Worm (Caenorhabditis elegans) whole organism, young adult: ENCODE measurements around the gene lurp-1.

Experiments used
- B0035.1 ChIP-seq: sonication (generic microtip); optimal IDR thresholded peaks from 2 replicates; lab custom pipeline; 2016; ENCODE audit warnings: missing genetic modification characterization, mild to moderate bottlenecking, missing compliant biosample characterization, missing genotype, missing genetic modification reagents
- B0261.1 ChIP-seq: sonication (generic microtip); optimal IDR thresholded peaks from 2 replicates; lab custom pipeline; 2016; ENCODE audit warnings: mild to moderate bottlenecking, missing genetic modification characterization, moderate library complexity, missing compliant biosample characterization
- B0336.3 ChIP-seq: fragments of 200-800 bp; sonication (Bioruptor generic); IDR thresholded peaks from 2 replicates; pipeline ENCODE4 v1.3.6; 2022; ENCODE audit warnings: missing genetic modification characterization, missing compliant biosample characterization
- D2030.7 ChIP-seq: fragments of 200-800 bp; sonication (Bioruptor generic); IDR thresholded peaks from 2 replicates; pipeline ENCODE4 v1.3.6; 2022; ENCODE audit warnings: missing genetic modification reagents, missing genetic modification characterization, missing compliant biosample characterization
- F33H1.4 ChIP-seq: fragments of 200-800 bp; sonication (Bioruptor generic); IDR thresholded peaks from 2 replicates; pipeline ENCODE4 v1.3.6; 2022; ENCODE audit warnings: missing genetic modification reagents, missing genetic modification characterization, missing compliant biosample characterization
- T07F8.4 ChIP-seq: sonication (generic microtip); optimal IDR thresholded peaks from 2 replicates; lab custom pipeline; 2016; ENCODE audit warnings: mild to moderate bottlenecking, missing genetic modification characterization, moderate library complexity, missing compliant biosample characterization
- T26A5.8 ChIP-seq: sonication (generic microtip); optimal IDR thresholded peaks from 2 replicates; lab custom pipeline; 2016; ENCODE audit warnings: missing genetic modification characterization, missing compliant biosample characterization
- Y95B8A.8 ChIP-seq: fragments of 200-800 bp; sonication (Bioruptor generic); IDR thresholded peaks from 2 replicates; pipeline ENCODE4 v1.3.6; 2022; ENCODE audit warnings: missing genetic modification reagents, missing genetic modification characterization, missing compliant biosample characterization
- ama-1 ChIP-seq, 3 experiments: fragments of 150-350 bp in 1 of 3; sonication (generic microtip) in 2 of 3; optimal IDR thresholded peaks; 2 replicates each; lab custom pipeline; 2014 to 2018; ENCODE audit warnings: missing biosample characterization in 2 of 3, missing genetic modification characterization in 2 of 3, missing genetic modification reagents in 2 of 3
- atf-7 ChIP-seq: sonication (generic microtip); optimal IDR thresholded peaks from 2 replicates; lab custom pipeline; 2017; ENCODE audit warnings: mild to moderate bottlenecking, missing genetic modification characterization, missing compliant biosample characterization
- cebp-1 ChIP-seq, 2 experiments: fragments of 200-800 bp in 1 of 2; sonication (Bioruptor generic) in 1 of 2; sonication (generic microtip) in 1 of 2; IDR thresholded peaks in 1 of 2; optimal IDR thresholded peaks in 1 of 2; 2 replicates each; pipeline versions ENCODE4 v1.3.6 to Lab custom; 2017 to 2022; ENCODE audit warnings: missing compliant biosample characterization in 2 of 2, missing genetic modification characterization in 2 of 2, mild to moderate bottlenecking in 1 of 2, missing genetic modification reagents in 1 of 2, moderate library complexity in 1 of 2
- ceh-58 ChIP-seq: fragments of 200-800 bp; sonication (Bioruptor generic); IDR thresholded peaks from 2 replicates; pipeline ENCODE4 v1.3.6; 2022; ENCODE audit warnings: missing genetic modification characterization, missing compliant biosample characterization
- dpff-1 ChIP-seq: sonication (generic microtip); optimal IDR thresholded peaks from 2 replicates; lab custom pipeline; 2017; ENCODE audit warnings: mild to moderate bottlenecking, missing genetic modification characterization, missing compliant biosample characterization
- dpl-1 ChIP-seq: fragments of 150-350 bp; optimal IDR thresholded peaks from 2 replicates; lab custom pipeline; 2014; ENCODE audit warnings: missing biosample characterization, missing genetic modification reagents, missing genetic modification characterization
- ekl-4 ChIP-seq: fragments of 200-800 bp; sonication (Bioruptor generic); IDR thresholded peaks from 2 replicates; pipeline ENCODE4 v1.3.6; 2022; ENCODE audit warnings: missing genetic modification reagents, missing genetic modification characterization, missing compliant biosample characterization
- him-1 ChIP-seq: sonication (generic microtip); optimal IDR thresholded peaks from 2 replicates; lab custom pipeline; 2016; ENCODE audit warnings: missing genotype, missing genetic modification reagents, missing genetic modification characterization, missing compliant biosample characterization
- hmg-1.2 ChIP-seq: fragments of 200-800 bp; sonication (Bioruptor generic); IDR thresholded peaks from 2 replicates; pipeline ENCODE4 v1.3.6; 2022; ENCODE audit warnings: missing genetic modification reagents, missing genetic modification characterization, missing compliant biosample characterization
- hrde-1 ChIP-seq: sonication (generic microtip); optimal IDR thresholded peaks from 2 replicates; lab custom pipeline; 2016; ENCODE audit warnings: missing genetic modification characterization, mild to moderate bottlenecking, missing compliant biosample characterization, moderate library complexity, missing genotype, missing genetic modification reagents, borderline replicate concordance
- let-526 ChIP-seq: fragments of 200-800 bp; sonication (Bioruptor generic); IDR thresholded peaks from 2 replicates; pipeline ENCODE4 v1.3.6; 2022; ENCODE audit warnings: missing genetic modification reagents, missing genetic modification characterization, missing compliant biosample characterization
- lin-26 ChIP-seq: fragments of 200-800 bp; sonication (Bioruptor generic); IDR thresholded peaks from 2 replicates; pipeline ENCODE4 v1.3.6; 2022; ENCODE audit warnings: missing genetic modification reagents, missing genetic modification characterization, missing compliant biosample characterization
- lin-54 ChIP-seq: fragments of 200-800 bp; sonication (Bioruptor generic); optimal IDR thresholded peaks from 2 replicates; lab custom pipeline; 2018; ENCODE audit warnings: mild to moderate bottlenecking, missing genetic modification characterization, missing compliant biosample characterization
- lir-1 ChIP-seq: fragments of 200-800 bp; sonication (Bioruptor generic); conservative IDR thresholded peaks from 2 replicates; pipeline ENCODE4 v1.3.6; 2022; ENCODE audit warnings: missing genetic modification reagents, missing genetic modification characterization, missing compliant biosample characterization
- lsl-1 ChIP-seq: fragments of 200-800 bp; sonication (Bioruptor generic); optimal IDR thresholded peaks from 2 replicates; lab custom pipeline; 2018; ENCODE audit warnings: mild to moderate bottlenecking, missing genetic modification characterization, moderate library complexity, missing compliant biosample characterization
- madf-10 ChIP-seq: sonication (generic microtip); optimal IDR thresholded peaks from 2 replicates; lab custom pipeline; 2016; ENCODE audit warnings: mild to moderate bottlenecking, missing genetic modification characterization, missing compliant biosample characterization
- madf-3 ChIP-seq: fragments of 200-800 bp; sonication (Bioruptor generic); IDR thresholded peaks from 2 replicates; pipeline ENCODE4 v1.3.6; 2022; ENCODE audit warnings: missing genetic modification reagents, missing genetic modification characterization, missing compliant biosample characterization
- madf-6 ChIP-seq: fragments of 200-800 bp; sonication (Bioruptor generic); IDR thresholded peaks from 2 replicates; pipeline ENCODE4 v1.3.6; 2022; ENCODE audit warnings: missing genetic modification reagents, missing genetic modification characterization, missing compliant biosample characterization
- madf-8 ChIP-seq: fragments of 200-800 bp; sonication (Bioruptor generic); conservative IDR thresholded peaks from 2 replicates; pipeline ENCODE4 v1.3.6; 2022; ENCODE audit warnings: missing genetic modification reagents, missing genetic modification characterization, missing compliant biosample characterization
- mes-4 ChIP-seq: sonication (generic microtip); optimal IDR thresholded peaks from 2 replicates; lab custom pipeline; 2016; ENCODE audit warnings: missing genotype, missing genetic modification characterization, missing compliant biosample characterization
- mxl-1 ChIP-seq: sonication (generic microtip); optimal IDR thresholded peaks from 2 replicates; lab custom pipeline; 2016; ENCODE audit warnings: missing genetic modification characterization, missing compliant biosample characterization
- nfya-2 ChIP-seq: fragments of 200-800 bp; sonication (Bioruptor generic); IDR thresholded peaks from 2 replicates; pipeline ENCODE4 v1.3.6; 2022; ENCODE audit warnings: missing genetic modification reagents, missing genetic modification characterization, missing compliant biosample characterization
- nfyb-1 ChIP-seq: fragments of 200-800 bp; sonication (Bioruptor generic); IDR thresholded peaks from 2 replicates; pipeline ENCODE4 v1.3.6; 2022; ENCODE audit warnings: missing genetic modification reagents, missing genetic modification characterization, missing compliant biosample characterization
- pbrm-1 ChIP-seq: fragments of 200-800 bp; sonication (Bioruptor generic); IDR thresholded peaks from 2 replicates; pipeline ENCODE4 v1.3.6; 2022; ENCODE audit warnings: missing genetic modification reagents, missing genetic modification characterization, missing compliant biosample characterization
- rec-8 ChIP-seq, 2 experiments: sonication (generic microtip); optimal IDR thresholded peaks; 2 replicates each; lab custom pipeline; 2016; ENCODE audit warnings: mild to moderate bottlenecking in 2 of 2, missing genetic modification characterization in 2 of 2, missing genetic modification reagents in 2 of 2, missing genotype in 2 of 2, missing biosample characterization in 1 of 2, missing compliant biosample characterization in 1 of 2, moderate library complexity in 1 of 2
- snpc-3.4 ChIP-seq: sonication (generic microtip); optimal IDR thresholded peaks from 2 replicates; lab custom pipeline; 2017; ENCODE audit warnings: missing genetic modification characterization, mild to moderate bottlenecking, missing compliant biosample characterization, antibody characterized with exemption, moderate library complexity, missing genotype, missing genetic modification reagents
- snpc-4 ChIP-seq, 5 experiments: fragments of 150-350 bp in 1 of 5; sonication (generic microtip) in 4 of 5; optimal IDR thresholded peaks; 2 replicates each; lab custom pipeline; 2014 to 2018; ENCODE audit warnings: missing genetic modification characterization in 5 of 5, missing biosample characterization in 3 of 5, antibody characterized with exemption in 2 of 5, mild to moderate bottlenecking in 2 of 5, missing compliant biosample characterization in 2 of 5, missing genotype in 2 of 5, moderate library complexity in 2 of 5, missing genetic modification reagents in 1 of 5
- tbx-9 ChIP-seq: sonication (generic microtip); optimal IDR thresholded peaks from 2 replicates; lab custom pipeline; 2016; ENCODE audit warnings: borderline replicate concordance, missing genetic modification characterization, inconsistent platforms, missing compliant biosample characterization
- zfh-2 ChIP-seq: fragments of 200-800 bp; sonication (Bioruptor generic); conservative IDR thresholded peaks from 2 replicates; pipeline ENCODE4 v1.3.6; 2022; ENCODE audit warnings: missing genetic modification reagents, missing genetic modification characterization, missing compliant biosample characterization
- ztf-22 ChIP-seq: fragments of 200-800 bp; sonication (Bioruptor generic); optimal IDR thresholded peaks from 2 replicates; lab custom pipeline; 2018; ENCODE audit warnings: mild to moderate bottlenecking, missing genetic modification characterization, moderate library complexity, missing compliant biosample characterization
- ztf-25 ChIP-seq: fragments of 200-800 bp; sonication (Bioruptor generic); IDR thresholded peaks from 2 replicates; pipeline ENCODE4 v1.3.6; 2022; ENCODE audit warnings: missing genetic modification reagents, missing genetic modification characterization, missing compliant biosample characterization
- ztf-28 ChIP-seq: fragments of 200-800 bp; sonication (Bioruptor generic); IDR thresholded peaks from 2 replicates; pipeline ENCODE4 v1.3.6; 2022; ENCODE audit warnings: missing genetic modification reagents, missing genetic modification characterization, missing compliant biosample characterization

lurp-1 gene

DNA sequence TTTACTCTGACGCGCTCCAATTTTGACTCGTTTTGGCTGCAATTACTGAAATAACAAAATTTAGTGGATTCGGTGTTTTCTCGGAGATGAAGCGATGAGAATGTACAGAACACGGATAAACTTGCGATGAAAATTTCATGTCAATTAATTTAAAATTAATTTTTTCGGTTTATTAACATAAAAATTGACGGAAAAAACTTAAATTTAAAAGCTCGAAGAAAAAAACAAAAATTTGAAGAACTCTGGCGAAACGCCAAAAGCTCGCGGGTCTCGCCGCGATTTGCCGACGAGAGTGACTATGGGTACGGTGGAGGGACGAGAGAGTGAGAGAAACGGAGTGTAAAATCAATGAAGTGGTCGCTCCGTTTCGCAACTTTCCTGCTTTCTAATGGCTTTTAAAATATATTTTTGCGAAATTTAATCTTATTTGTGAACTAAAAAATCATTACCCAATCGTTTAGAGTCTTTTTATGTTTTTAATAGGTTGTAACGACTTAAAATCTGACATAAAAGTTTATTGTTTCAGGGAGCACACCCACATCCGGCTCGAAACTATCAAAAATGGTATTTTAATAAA lies 12.0 kb upstream of the lurp-1 start, which contains the start of the genes gmps-1 and cap-2 (continued):
- peak; percentile 26 for TF ChIP-seq B0261.1

DNA sequence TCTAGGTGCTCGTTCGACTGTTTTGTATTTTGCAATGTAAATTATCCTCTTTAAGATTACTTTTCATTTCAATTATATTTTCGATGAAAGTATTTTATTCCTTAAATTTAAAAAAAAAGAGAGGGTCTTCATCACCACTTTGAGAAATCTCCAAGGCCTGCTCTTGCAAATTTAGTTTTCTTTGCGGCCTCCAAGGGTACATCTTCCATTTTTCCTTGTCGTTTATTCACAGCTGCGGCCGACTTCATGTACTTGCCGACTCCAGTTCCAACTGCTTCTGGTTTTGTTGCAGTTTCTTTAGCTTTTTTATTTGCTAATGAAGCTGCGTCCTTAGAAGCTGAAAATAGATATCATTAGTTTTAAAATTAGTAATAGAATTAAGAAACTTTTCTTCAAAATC lies 10.0 kb upstream of the lurp-1 start:
- TF ChIP-seq B0035.1 (tag; lab: Kevin White, UChicago) (peak; percentile 6), snpc-4 (GFP tag; optimal IDR thresholded peaks at IDR 0.05; lab: Kevin White, UChicago) (peak; percentile 25), snpc-4 (tag; optimal IDR thresholded peaks at IDR 0.05; lab: Kevin White, UChicago) (no peak), dpff-1 (tag; lab: Kevin White, UChicago) (no peak), madf-3 (GFP tag; lab: Robert Waterston, UW) (no peak), pbrm-1 (GFP tag; lab: Robert Waterston, UW) (no peak), hrde-1 (tag; lab: Kevin White, UChicago) (peak; percentile 48), madf-6 (GFP tag; lab: Robert Waterston, UW) (peak; percentile 49; the same call in 1 of the 2 replicates), ceh-58 (GFP tag; lab: Robert Waterston, UW) (peak; percentile 81; the same call in 1 of the 2 replicates), nfyb-1 (GFP tag; lab: Robert Waterston, UW) (0 out of 2 replicates have a peak, but pooled peaks have one; percentile 20), lin-54 (no peak), let-526 (GFP tag; lab: Robert Waterston, UW) (no peak), cebp-1 (GFP tag; IDR thresholded peaks at IDR 0.05; lab: Robert Waterston, UW) (no peak), cebp-1 (tag; optimal IDR thresholded peaks at IDR 0.05; lab: Kevin White, UChicago) (peak; percentile 24), hmg-1.2 (GFP tag; lab: Robert Waterston, UW) (peak; percentile 5; the same call in 1 of the 2 replicates), zfh-2 (GFP tag; lab: Robert Waterston, UW) (no peak), dpl-1 (GFP tag; lab: Kevin White, UChicago) (no peak), atf-7 (tag; lab: Kevin White, UChicago) (peak; percentile 6), ztf-22 (GFP tag; lab: Kevin White, UChicago) (no peak), F33H1.4 (GFP tag; lab: Robert Waterston, UW) (peak; percentile 42), Y95B8A.8 (peak; percentile 13; the same call in 1 of the 2 replicates), B0336.3 (GFP tag; lab: Robert Waterston, UW) (0 out of 2 replicates have a peak, but pooled peaks have one; percentile 15), mxl-1 (tag; lab: Kevin White, UChicago) (no peak), ztf-25 (GFP tag; lab: Robert Waterston, UW) (0 out of 2 replicates have a peak, but pooled peaks have one; percentile 66)

DNA sequence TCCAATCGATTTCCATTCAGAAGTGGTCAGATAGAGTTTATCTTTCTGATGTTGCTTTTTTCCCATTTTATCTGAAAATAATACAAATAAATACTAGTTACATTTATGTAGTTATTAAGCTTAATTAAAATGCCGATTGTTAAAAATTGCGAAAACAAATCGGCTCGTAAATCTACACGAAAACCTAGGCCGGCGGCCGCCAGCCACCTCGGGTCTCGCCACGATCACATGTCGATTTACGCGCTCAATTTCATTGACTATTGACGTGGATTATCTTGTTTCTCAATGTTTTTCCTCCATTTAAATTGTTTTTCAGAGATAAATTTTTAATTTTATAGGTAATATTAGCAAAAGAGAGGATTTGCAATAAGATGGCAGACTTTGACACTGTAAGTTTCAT lies 8.2 kb upstream of the lurp-1 start, which contains the start of the genes cyn-4 and copz-1:
cyn-4 (minus strand) TSS at position 71 of the 400 bp plus-strand sequence.
copz-1 (plus strand) TSS at position 339 of the 400 bp plus-strand sequence.
- peak; percentile 22; the same call in 1 of the 2 replicates for TF ChIP-seq cebp-1 (GFP tag; IDR thresholded peaks at IDR 0.05; lab: Robert Waterston, UW)
- TF ChIP-seq cebp-1 (tag; optimal IDR thresholded peaks at IDR 0.05; lab: Kevin White, UChicago): peak; percentile 73
- peak; percentile 70 for TF ChIP-seq lsl-1 (GFP tag; lab: Kevin White, UChicago)
- TF ChIP-seq ekl-4: 0 out of 2 replicates have a peak, but pooled peaks have one; percentile 37
- TF ChIP-seq T26A5.8 (tag; lab: Kevin White, UChicago): no peak
- TF ChIP-seq tbx-9 (tag; lab: Kevin White, UChicago): no peak
- TF ChIP-seq lir-1: no peak
- TF ChIP-seq rec-8 (tag; optimal IDR thresholded peaks at IDR 0.05; lab: Kevin White, UChicago): no peak
- TF ChIP-seq madf-10 (tag; lab: Kevin White, UChicago): peak; percentile 58
- no peak for TF ChIP-seq ztf-25 (GFP tag; lab: Robert Waterston, UW)
- no peak; the same call in 1 of the 2 replicates for TF ChIP-seq nfyb-1 (GFP tag; lab: Robert Waterston, UW)
- TF ChIP-seq dpl-1 (GFP tag; lab: Kevin White, UChicago): peak; percentile 35
- TF ChIP-seq madf-8 (GFP tag; lab: Robert Waterston, UW): peak; percentile 39; the same call in 1 of the 2 replicates
- peak; percentile 73 for TF ChIP-seq D2030.7 (GFP tag; lab: Robert Waterston, UW)
- no peak for TF ChIP-seq T07F8.4
- TF ChIP-seq lin-26 (GFP tag; lab: Robert Waterston, UW): no peak
- TF ChIP-seq snpc-4 (GFP tag; optimal IDR thresholded peaks at IDR 0.05; lab: Kevin White, UChicago): peak; percentile 13
- TF ChIP-seq snpc-4 (tag; optimal IDR thresholded peaks at IDR 0.05; lab: Kevin White, UChicago): peak in 3 of 4 experiments; percentile 24 to 51 (median 47)
- TF ChIP-seq B0035.1 (tag; lab: Kevin White, UChicago): no peak
- TF ChIP-seq ztf-28 (GFP tag; lab: Robert Waterston, UW): 0 out of 2 replicates have a peak, but pooled peaks have one; percentile 49
- TF ChIP-seq snpc-3.4 (tag; lab: Kevin White, UChicago): peak; percentile 61
- no peak for TF ChIP-seq ama-1 (optimal IDR thresholded peaks at IDR 0.05; lab: Kevin White, UChicago)
- no peak for TF ChIP-seq ama-1 (GFP tag; optimal IDR thresholded peaks at IDR 0.05; lab: Kevin White, UChicago)
- TF ChIP-seq him-1 (tag; lab: Kevin White, UChicago): peak; percentile 33
- TF ChIP-seq nfya-2 (GFP tag; lab: Robert Waterston, UW): no peak
- no peak for TF ChIP-seq mes-4 (tag; lab: Kevin White, UChicago)
